Worm (Caenorhabditis elegans) whole organism, L4 larva: ENCODE results near the gene D1086.1.

Experiments used
- F44E2.7 ChIP-seq: fragments of 200-800 bp; sonication (Bioruptor generic); IDR thresholded peaks from 2 replicates; pipeline ENCODE4 v2.1.2; 2022; ENCODE audit warnings: missing genetic modification characterization, missing compliant biosample characterization
- R02D3.7 ChIP-seq: fragments of 150-350 bp; sonication (generic microtip); optimal IDR thresholded peaks from 3 replicates; lab custom pipeline; 2014; ENCODE audit warnings: missing biosample characterization, missing genetic modification characterization
- T20F7.1 ChIP-seq: fragments of 200-800 bp; sonication (Bioruptor generic); optimal IDR thresholded peaks from 2 replicates; lab custom pipeline; 2018; ENCODE audit warnings: mild to moderate bottlenecking, missing genetic modification characterization, missing compliant biosample characterization
- aha-1 ChIP-seq: fragments of 150-350 bp; peaks from one replicate; lab custom pipeline; 2014; ENCODE audit warnings: missing biosample characterization, missing genetic modification characterization
- aly-2 ChIP-seq: sonication (generic microtip); optimal IDR thresholded peaks from 2 replicates; lab custom pipeline; 2018; ENCODE audit warnings: missing biosample characterization, missing genetic modification characterization
- arid-1 ChIP-seq: fragments of 200-800 bp; sonication (Bioruptor generic); conservative IDR thresholded peaks from 2 replicates; pipeline ENCODE4 v1.3.6; 2022; ENCODE audit warnings: missing genetic modification reagents, missing genetic modification characterization, missing compliant biosample characterization
- attf-4 ChIP-seq: sonication (generic microtip); optimal IDR thresholded peaks from 3 replicates; lab custom pipeline; 2017; ENCODE audit warnings: missing biosample characterization, missing genetic modification characterization
- ceh-28 ChIP-seq: fragments of 150-350 bp; optimal IDR thresholded peaks from 2 replicates; lab custom pipeline; 2014; ENCODE audit warnings: missing biosample characterization, missing genetic modification reagents, missing genetic modification characterization
- ceh-82 ChIP-seq: sonication (generic microtip); optimal IDR thresholded peaks from 2 replicates; lab custom pipeline; 2017; ENCODE audit warnings: missing biosample characterization, missing genetic modification characterization
- ctbp-1 ChIP-seq: fragments of 200-800 bp; sonication (Bioruptor generic); IDR thresholded peaks from 2 replicates; pipeline ENCODE4 v1.3.6; 2022; ENCODE audit warnings: missing genetic modification reagents, missing genetic modification characterization, missing compliant biosample characterization
- daf-12 ChIP-seq: fragments of 150-350 bp; optimal IDR thresholded peaks from 2 replicates; lab custom pipeline; 2014; ENCODE audit warnings: missing biosample characterization, missing genetic modification reagents, missing genetic modification characterization
- daf-16 ChIP-seq, 3 experiments: sonication (generic microtip); optimal IDR thresholded peaks; 2 replicates each; lab custom pipeline; 2016 to 2017; ENCODE audit warnings: missing genetic modification characterization in 3 of 3, missing genetic modification reagents in 3 of 3, mild to moderate bottlenecking in 2 of 3, missing compliant biosample characterization in 2 of 3, missing biosample characterization in 1 of 3, moderate library complexity in 1 of 3
- dmd-9 ChIP-seq: fragments of 200-800 bp; sonication (Bioruptor generic); IDR thresholded peaks from 2 replicates; pipeline ENCODE4 v1.3.6; 2022; ENCODE audit warnings: missing genetic modification reagents, missing genetic modification characterization, missing compliant biosample characterization
- dve-1 ChIP-seq: sonication (generic microtip); optimal IDR thresholded peaks from 2 replicates; lab custom pipeline; 2017; ENCODE audit warnings: antibody characterized with exemption, mild to moderate bottlenecking, missing genetic modification characterization, missing compliant biosample characterization; ENCODE audit not compliant: insufficient read depth
- egl-27 ChIP-seq: sonication (generic microtip); optimal IDR thresholded peaks from 3 replicates; lab custom pipeline; 2017; ENCODE audit warnings: missing biosample characterization, missing genetic modification reagents, missing genetic modification characterization
- gei-8 ChIP-seq: fragments of 200-800 bp; sonication (Bioruptor generic); optimal IDR thresholded peaks from 2 replicates; lab custom pipeline; 2018; ENCODE audit warnings: mild to moderate bottlenecking, missing genetic modification characterization, missing compliant biosample characterization
- hlh-11 ChIP-seq: fragments of 200-800 bp; sonication (Bioruptor generic); optimal IDR thresholded peaks from 2 replicates; lab custom pipeline; 2018; ENCODE audit warnings: mild to moderate bottlenecking, missing genetic modification characterization, missing compliant biosample characterization
- hlh-30 ChIP-seq: sonication (generic microtip); optimal IDR thresholded peaks from 2 replicates; lab custom pipeline; 2017; ENCODE audit warnings: antibody characterized with exemption, mild to moderate bottlenecking, missing genetic modification characterization, missing compliant biosample characterization; ENCODE audit not compliant: insufficient read depth
- hmg-1.1 ChIP-seq: fragments of 200-800 bp; sonication (Bioruptor generic); IDR thresholded peaks from 2 replicates; pipeline ENCODE4 v1.3.6; 2022; ENCODE audit warnings: missing genetic modification reagents, missing genetic modification characterization, missing compliant biosample characterization
- lsy-2 ChIP-seq, 2 experiments: fragments of 150-350 bp in 1 of 2; sonication (generic microtip) in 1 of 2; optimal IDR thresholded peaks; 2 replicates each; lab custom pipeline; 2014 to 2017; ENCODE audit warnings: missing biosample characterization in 2 of 2, missing genetic modification characterization in 2 of 2
- madf-9 ChIP-seq: fragments of 200-800 bp; sonication (Bioruptor generic); conservative IDR thresholded peaks from 2 replicates; pipeline ENCODE4 v1.3.6; 2022; ENCODE audit warnings: missing genetic modification reagents, missing genetic modification characterization, missing compliant biosample characterization
- mdl-1 ChIP-seq, 2 experiments: fragments of 150-350 bp in 1 of 2; sonication (generic microtip) in 1 of 2; optimal IDR thresholded peaks; 2 replicates each; lab custom pipeline; 2014 to 2017; ENCODE audit warnings: missing biosample characterization in 2 of 2, missing genetic modification characterization in 2 of 2
- mdt-29 ChIP-seq: fragments of 200-800 bp; sonication (Bioruptor generic); IDR thresholded peaks from 2 replicates; pipeline ENCODE4 v1.3.6; 2022; ENCODE audit warnings: missing genetic modification reagents, missing genetic modification characterization, missing compliant biosample characterization
- mep-1 ChIP-seq: fragments of 150-350 bp; sonication (generic microtip); optimal IDR thresholded peaks from 3 replicates; lab custom pipeline; 2014; ENCODE audit warnings: missing biosample characterization, missing genetic modification characterization
- mes-2 ChIP-seq: sonication (generic microtip); optimal IDR thresholded peaks from 2 replicates; lab custom pipeline; 2016; ENCODE audit warnings: missing genotype, mild to moderate bottlenecking, missing genetic modification characterization, missing compliant biosample characterization; ENCODE audit not compliant: poor library complexity, severe bottlenecking
- mxl-3 ChIP-seq: fragments of 200-800 bp; sonication (Bioruptor generic); optimal IDR thresholded peaks from 2 replicates; lab custom pipeline; 2018; ENCODE audit warnings: mild to moderate bottlenecking, missing genetic modification characterization, missing compliant biosample characterization
- nhr-10 ChIP-seq: fragments of 150-350 bp; optimal IDR thresholded peaks from 2 replicates; lab custom pipeline; 2014; ENCODE audit warnings: missing biosample characterization, missing genetic modification characterization
- nhr-42 ChIP-seq: fragments of 200-800 bp; sonication (Bioruptor generic); IDR thresholded peaks from 2 replicates; pipeline ENCODE4 v1.3.6; 2022; ENCODE audit warnings: missing genetic modification characterization, missing compliant biosample characterization
- nhr-48 ChIP-seq: sonication (generic microtip); optimal IDR thresholded peaks from 2 replicates; lab custom pipeline; 2016; ENCODE audit warnings: mild to moderate bottlenecking, missing genetic modification characterization, missing compliant biosample characterization
- nhr-6 ChIP-seq: fragments of 150-350 bp; optimal IDR thresholded peaks from 2 replicates; lab custom pipeline; 2014; ENCODE audit warnings: missing biosample characterization, missing genetic modification characterization
- nhr-77 ChIP-seq: fragments of 150-350 bp; optimal IDR thresholded peaks from 2 replicates; lab custom pipeline; 2014; ENCODE audit warnings: missing biosample characterization, missing genetic modification characterization
- rbr-2 ChIP-seq: sonication (generic microtip); optimal IDR thresholded peaks from 2 replicates; lab custom pipeline; 2016; ENCODE audit warnings: missing genotype, missing genetic modification characterization, missing compliant biosample characterization
- sdz-12 ChIP-seq: fragments of 200-800 bp; sonication (Bioruptor generic); optimal IDR thresholded peaks from 2 replicates; lab custom pipeline; 2018; ENCODE audit warnings: mild to moderate bottlenecking, missing genetic modification characterization, missing compliant biosample characterization
- set-16 ChIP-seq: fragments of 200-800 bp; sonication (Bioruptor generic); IDR thresholded peaks from 2 replicates; pipeline ENCODE4 v1.3.6; 2022; ENCODE audit warnings: missing genetic modification reagents, missing genetic modification characterization, missing compliant biosample characterization
- skn-1 ChIP-seq: fragments of 150-350 bp; optimal IDR thresholded peaks from 2 replicates; lab custom pipeline; 2014; ENCODE audit warnings: missing biosample characterization, missing genetic modification characterization
- tag-97 ChIP-seq: fragments of 200-800 bp; sonication (Bioruptor generic); IDR thresholded peaks from 2 replicates; pipeline ENCODE4 v1.3.6; 2022; ENCODE audit warnings: missing genetic modification characterization, missing compliant biosample characterization
- unc-62 ChIP-seq, 3 experiments: fragments of 150-350 bp in 1 of 3; sonication (generic microtip); optimal IDR thresholded peaks in 2 of 3; peaks in 1 of 3; 1 replicate in 1 of 3; 2 replicates in 2 of 3; lab custom pipeline; 2014 to 2017; ENCODE audit warnings: missing biosample characterization in 3 of 3, missing genetic modification characterization in 3 of 3, missing genetic modification reagents in 3 of 3, missing genotype in 1 of 3
- zip-11 ChIP-seq: fragments of 200-800 bp; sonication (Bioruptor generic); IDR thresholded peaks from 2 replicates; pipeline ENCODE4 v1.3.6; 2022; ENCODE audit warnings: missing genetic modification characterization, missing compliant biosample characterization

D1086.1 gene

ce11 chrV:14126341-14126924 lies 27.8 kb downstream of the D1086.1 start:
- TF ChIP-seq dve-1: no peak
- TF ChIP-seq zip-11: no peak
- TF ChIP-seq aly-2 (tag; lab: Kevin White, UChicago): no peak
- no peak for TF ChIP-seq nhr-48 (tag; lab: Kevin White, UChicago)
- TF ChIP-seq mdl-1 (tag; optimal IDR thresholded peaks at IDR 0.05; lab: Kevin White, UChicago): no peak
- no peak for TF ChIP-seq hlh-11 (tag; lab: Kevin White, UChicago)
- TF ChIP-seq arid-1 (GFP tag; lab: Robert Waterston, UW): no peak
- TF ChIP-seq T20F7.1: no peak
- no peak for TF ChIP-seq R02D3.7 (tag; lab: Kevin White, UChicago)
- TF ChIP-seq nhr-77 (tag; lab: Kevin White, UChicago): no peak
- TF ChIP-seq lsy-2 (tag; optimal IDR thresholded peaks at IDR 0.05; lab: Kevin White, UChicago): no peak
- TF ChIP-seq F44E2.7 (GFP tag; lab: Robert Waterston, UW): no peak
- TF ChIP-seq nhr-10 (tag; lab: Kevin White, UChicago): no peak
- TF ChIP-seq aha-1: peak; percentile 57
- no peak for TF ChIP-seq tag-97 (GFP tag; lab: Robert Waterston, UW)
- TF ChIP-seq mes-2: peak; percentile 23
- peak; percentile 16; the same call in 1 of the 2 replicates for TF ChIP-seq set-16
- no peak for TF ChIP-seq skn-1 (tag; lab: Kevin White, UChicago)
- no peak for TF ChIP-seq ceh-82 (tag; lab: Kevin White, UChicago)
- TF ChIP-seq nhr-42: no peak
- TF ChIP-seq hlh-30: no peak
- no peak for TF ChIP-seq dmd-9 (GFP tag; lab: Robert Waterston, UW)
- no peak for TF ChIP-seq sdz-12 (GFP tag; lab: Kevin White, UChicago)
- TF ChIP-seq mxl-3: no peak
- no peak for TF ChIP-seq mdt-29 (GFP tag; lab: Robert Waterston, UW)
- no peak for TF ChIP-seq madf-9 (GFP tag; lab: Robert Waterston, UW)
- 0 out of 2 replicates have a peak, but pooled peaks have one; percentile 47 for TF ChIP-seq ctbp-1 (GFP tag; lab: Robert Waterston, UW)
- TF ChIP-seq attf-4 (tag; lab: Kevin White, UChicago): no peak
- TF ChIP-seq hmg-1.1 (GFP tag; lab: Robert Waterston, UW): 0 out of 2 replicates have a peak, but pooled peaks have one; percentile 17
- no peak for TF ChIP-seq gei-8
- TF ChIP-seq egl-27 (tag; lab: Kevin White, UChicago): no peak
- no peak for TF ChIP-seq ceh-28
- peak in 1 of 2 experiments; percentile 11 for TF ChIP-seq unc-62 (GFP tag; optimal IDR thresholded peaks at IDR 0.05 in 1 of 2; lab: Kevin White, UChicago)
- TF ChIP-seq unc-62 (tag; optimal IDR thresholded peaks at IDR 0.05; lab: Kevin White, UChicago): no peak
- TF ChIP-seq, all 104 proteins: peak for 6

- TF ChIP-seq daf-16 (GFP tag; optimal IDR thresholded peaks at IDR 0.05; lab: Kevin White, UChicago) (no peak), daf-16 (tag; optimal IDR thresholded peaks at IDR 0.05; lab: Kevin White, UChicago) (peak; percentile 27), nhr-6 (peak; percentile 53), skn-1 (tag; lab: Kevin White, UChicago) (no peak), hlh-11 (tag; lab: Kevin White, UChicago) (peak; percentile 19), mep-1 (tag; lab: Kevin White, UChicago) (peak; percentile 32), rbr-2 (tag; lab: Kevin White, UChicago) (peak; percentile 6), daf-12 (no peak), hmg-1.1 (GFP tag; lab: Robert Waterston, UW) (0 out of 2 replicates have a peak, but pooled peaks have one; percentile 28)
- TF ChIP-seq, all 104 proteins: peak for 6
Observed at ce11 chrV:14127834-14128233, 29.2 kb downstream of the D1086.1 start.
